Worm (Caenorhabditis elegans): ENCODE data around the gene clc-32.

The clc-32 gene

ce11 chrV:16160087-16160486, 19.1 kb upstream of the clc-32 start (continued):
- TF ChIP-seq daf-16 (GFP tag; optimal IDR thresholded peaks at IDR 0.05) (no peak), daf-16 (tag; optimal IDR thresholded peaks at IDR 0.05) (peak; percentile 73), rbr-2 (tag; optimal IDR thresholded peaks at IDR 0.05) (no peak), ceh-32 (tag; optimal IDR thresholded peaks at IDR 0.05; ENCODE audit: poor library complexity) (no peak), nhr-237 (tag; optimal IDR thresholded peaks at IDR 0.05) (no peak), nhr-28 (tag; optimal IDR thresholded peaks at IDR 0.05) (peak; percentile 37), nhr-25 (tag; optimal IDR thresholded peaks at IDR 0.05; ENCODE audit: borderline replicate concordance, insufficient read depth) (no peak), daf-8 (GFP tag; IDR thresholded peaks at IDR 0.05) (no peak), lin-38 (GFP tag; IDR thresholded peaks at IDR 0.05) (no peak), tra-1 (GFP tag; IDR thresholded peaks at IDR 0.05) (no peak), egl-27 (tag; optimal IDR thresholded peaks at IDR 0.05) (no peak), nhr-42 (GFP tag; IDR thresholded peaks at IDR 0.05) (no peak), mes-2 (tag; optimal IDR thresholded peaks at IDR 0.05; ENCODE audit: poor library complexity, severe bottlenecking) (no peak), php-3 (GFP tag; IDR thresholded peaks at IDR 0.05) (no peak), hmg-1.1 (GFP tag; IDR thresholded peaks at IDR 0.05) (no peak), lin-1 (GFP tag; IDR thresholded peaks at IDR 0.05) (no peak), unc-39 (tag; optimal IDR thresholded peaks at IDR 0.05) (no peak), Y5F2A.4 (GFP tag; optimal IDR thresholded peaks at IDR 0.05) (no peak), nhr-77 (tag; optimal IDR thresholded peaks at IDR 0.05) (peak; percentile 47), lin-15B (tag; optimal IDR thresholded peaks at IDR 0.05) (no peak), ceh-62 (tag; optimal IDR thresholded peaks at IDR 0.05) (no peak), F26F4.8 (GFP tag; conservative IDR thresholded peaks at IDR 0.05) (no peak), dmd-9 (GFP tag; IDR thresholded peaks at IDR 0.05) (no peak), F49E8.2 (tag; optimal IDR thresholded peaks at IDR 0.05; ENCODE audit: borderline replicate concordance) (no peak), jun-1 (tag; optimal IDR thresholded peaks at IDR 0.05) (no peak), ceh-28 (tag; optimal IDR thresholded peaks at IDR 0.05) (no peak), snpc-1.2 (GFP tag; IDR thresholded peaks at IDR 0.05) (no peak), set-16 (GFP tag; IDR thresholded peaks at IDR 0.05) (no peak), daf-12 (tag; optimal IDR thresholded peaks at IDR 0.05) (no peak), aly-2 (tag; optimal IDR thresholded peaks at IDR 0.05) (no peak), zfp-2 (tag; optimal IDR thresholded peaks at IDR 0.05) (no peak)

ce11 chrV:16159594-16159993, 18.6 kb upstream of the clc-32 start, which contains the start of gene F10A3.17:
F10A3.17 (minus strand) TSS chrV:16159694.
- TF ChIP-seq lim-7 (GFP tag; IDR thresholded peaks at IDR 0.05), result no peak
- no peak for TF ChIP-seq spr-3 (GFP tag; optimal IDR thresholded peaks at IDR 0.05)
- TF ChIP-seq unc-62 (GFP tag; optimal IDR thresholded peaks at IDR 0.05 in 1 of 2), result no peak
- no peak for TF ChIP-seq unc-62 (tag; optimal IDR thresholded peaks at IDR 0.05)
- TF ChIP-seq R02D3.7 (tag; optimal IDR thresholded peaks at IDR 0.05), result no peak

- TF ChIP-seq rbr-2 (tag; optimal IDR thresholded peaks at IDR 0.05) (no peak), lsy-2 (tag; optimal IDR thresholded peaks at IDR 0.05) (no peak), unc-62 (GFP tag; optimal IDR thresholded peaks at IDR 0.05 in 1 of 2) (peak in 1 of 2 experiments; percentile 39), unc-62 (tag; optimal IDR thresholded peaks at IDR 0.05) (no peak), fos-1 (tag; optimal IDR thresholded peaks at IDR 0.05) (no peak), ces-1 (GFP tag; optimal IDR thresholded peaks at IDR 0.05) (no peak), nhr-76 (tag; optimal IDR thresholded peaks at IDR 0.05) (no peak), spr-1 (tag; optimal IDR thresholded peaks at IDR 0.05) (no peak)
These were observed 17.4 kb upstream of the clc-32 start, which contains the start of gene str-99 for ce11 chrV:16158391-16158790. str-99 (minus strand) TSS chrV:16158491.
